Fruit fly (Drosophila melanogaster) whole organism, embryonic: ENCODE results near the gene CG33120.

Experiments
- Blimp-1 ChIP-seq: fragments of 200-800 bp; sonication (Bioruptor generic); optimal IDR thresholded peaks from 3 replicates; lab custom pipeline; 2018; ENCODE audit warnings: missing biosample characterization, missing genetic modification characterization, mild to moderate bottlenecking, moderate library complexity, missing genetic modification reagents
- CG10321 ChIP-seq: fragments of 200-800 bp; sonication (Bioruptor generic); IDR thresholded peaks from 2 replicates; pipeline ENCODE4 v1.3.6; 2022; ENCODE audit warnings: missing biosample characterization, missing genetic modification characterization
- CG10543 ChIP-seq: fragments of 200-800 bp; sonication (Bioruptor generic); optimal IDR thresholded peaks from 3 replicates; lab custom pipeline; 2017; ENCODE audit warnings: missing biosample characterization, mild to moderate bottlenecking, missing genetic modification characterization, moderate library complexity
- CG12769 ChIP-seq: fragments of 200-800 bp; sonication (Bioruptor generic); optimal IDR thresholded peaks from 2 replicates; lab custom pipeline; 2019; ENCODE audit warnings: missing biosample characterization, mild to moderate bottlenecking, missing genetic modification characterization, moderate library complexity
- CG13287 ChIP-seq: fragments of 200-800 bp; sonication (Bioruptor generic); IDR thresholded peaks from 2 replicates; pipeline ENCODE4 v1.3.6; 2022; ENCODE audit warnings: missing biosample characterization, missing genetic modification characterization; ENCODE audit not compliant: partially characterized antibody
- CG14441 ChIP-seq: fragments of 200-800 bp; sonication (Bioruptor generic); IDR thresholded peaks from 2 replicates; pipeline ENCODE4 v1.3.6; 2022; ENCODE audit warnings: missing biosample characterization, missing genetic modification characterization
- CG14965 ChIP-seq: fragments of 200-800 bp; sonication (Bioruptor generic); optimal IDR thresholded peaks from 2 replicates; lab custom pipeline; 2016; ENCODE audit warnings: missing biosample characterization, missing genetic modification characterization, borderline replicate concordance
- CG15011 ChIP-seq: fragments of 200-800 bp; sonication (Bioruptor generic); optimal IDR thresholded peaks from 3 replicates; lab custom pipeline; 2018; ENCODE audit warnings: missing biosample characterization, mild to moderate bottlenecking, missing genetic modification characterization
- CG15696 ChIP-seq: fragments of 200-800 bp; sonication (Bioruptor generic); optimal IDR thresholded peaks from 2 replicates; lab custom pipeline; 2019; ENCODE audit warnings: missing biosample characterization, mild to moderate bottlenecking, missing genetic modification characterization, moderate library complexity
- CG16779 ChIP-seq: fragments of 200-800 bp; sonication (Bioruptor generic); IDR thresholded peaks from 2 replicates; pipeline ENCODE4 v1.3.6; 2022; ENCODE audit warnings: missing biosample characterization, missing genetic modification characterization
- CG16813 ChIP-seq: fragments of 200-800 bp; sonication (Bioruptor generic); IDR thresholded peaks from 3 replicates; pipeline ENCODE4 v1.3.6; 2022; ENCODE audit warnings: missing biosample characterization, missing genetic modification characterization; ENCODE audit not compliant: partially characterized antibody
- CG17359 ChIP-seq: fragments of 200-800 bp; sonication (Bioruptor generic); optimal IDR thresholded peaks from 3 replicates; lab custom pipeline; 2018; ENCODE audit warnings: missing biosample characterization, mild to moderate bottlenecking, missing genetic modification characterization, moderate library complexity
- CG17612 ChIP-seq: fragments of 200-800 bp; sonication (Bioruptor generic); IDR thresholded peaks from 2 replicates; pipeline ENCODE4 v1.3.6; 2022; ENCODE audit warnings: missing biosample characterization, missing genetic modification characterization
- CG17912 ChIP-seq: fragments of 200-800 bp; sonication (Bioruptor generic); optimal IDR thresholded peaks from 2 replicates; lab custom pipeline; 2018; ENCODE audit warnings: missing biosample characterization, mild to moderate bottlenecking, missing genetic modification characterization
- CG2120 ChIP-seq: fragments of 200-800 bp; sonication (Bioruptor generic); optimal IDR thresholded peaks from 3 replicates; lab custom pipeline; 2016; ENCODE audit warnings: missing biosample characterization, missing genetic modification characterization
- CG34376 ChIP-seq: fragments of 200-800 bp; sonication (Bioruptor generic); optimal IDR thresholded peaks from 2 replicates; lab custom pipeline; 2018; ENCODE audit warnings: missing biosample characterization, mild to moderate bottlenecking, missing genetic modification characterization
- CG6765 ChIP-seq: fragments of 200-800 bp; sonication (Bioruptor generic); optimal IDR thresholded peaks from 3 replicates; lab custom pipeline; 2017; ENCODE audit warnings: missing biosample characterization, mild to moderate bottlenecking, missing genetic modification characterization
- CG7963 ChIP-seq: fragments of 200-800 bp; sonication (Bioruptor generic); IDR thresholded peaks from 3 replicates; pipeline ENCODE4 v1.3.6; 2022; ENCODE audit warnings: missing biosample characterization, missing genetic modification characterization; ENCODE audit not compliant: partially characterized antibody
- CG8478 ChIP-seq: fragments of >200 bp; optimal IDR thresholded peaks from 2 replicates; lab custom pipeline; 2018
- CG9932 ChIP-seq: fragments of 200-800 bp; sonication (Bioruptor generic); IDR thresholded peaks from 2 replicates; pipeline ENCODE4 v1.3.6; 2022; ENCODE audit warnings: missing biosample characterization, missing genetic modification characterization
- Dfd ChIP-seq, 2 experiments: fragments of >200 bp; optimal IDR thresholded peaks; 2 replicates each; lab custom pipeline; 2017; ENCODE audit warnings: missing biosample characterization in 2 of 2, missing genetic modification characterization in 2 of 2
- E2f1 ChIP-seq: fragments of 200-800 bp; sonication (Bioruptor generic); IDR thresholded peaks from 2 replicates; pipeline ENCODE4 v1.3.6; 2022; ENCODE audit warnings: missing biosample characterization, missing genetic modification characterization
- E2f2 ChIP-seq: fragments of 200-800 bp; sonication (Bioruptor generic); IDR thresholded peaks from 2 replicates; pipeline ENCODE4 v1.3.6; 2022; ENCODE audit warnings: missing biosample characterization, missing genetic modification characterization
- H15 ChIP-seq: fragments of 200-800 bp; sonication (Bioruptor generic); IDR thresholded peaks from 3 replicates; pipeline ENCODE4 v1.3.6; 2022; ENCODE audit warnings: missing biosample characterization, missing genetic modification characterization
- Lim3 ChIP-seq: fragments of 200-800 bp; sonication (Bioruptor generic); IDR thresholded peaks from 2 replicates; pipeline ENCODE4 v1.3.6; 2022; ENCODE audit warnings: missing biosample characterization, missing genetic modification characterization
- Med ChIP-seq: fragments of 200-800 bp; sonication (Bioruptor generic); peaks from one replicate; lab custom pipeline; 2016; ENCODE audit warnings: missing biosample characterization, missing genetic modification characterization, mild to moderate bottlenecking, inconsistent platforms, moderate library complexity
- NC2α ChIP-seq: fragments of 200-800 bp; sonication (Bioruptor generic); optimal IDR thresholded peaks from 2 replicates; lab custom pipeline; 2016; ENCODE audit warnings: missing biosample characterization, missing genetic modification characterization
- NK7.1 ChIP-seq: fragments of 200-800 bp; sonication (Bioruptor generic); optimal IDR thresholded peaks from 3 replicates; lab custom pipeline; 2016; ENCODE audit warnings: missing biosample characterization, missing genetic modification characterization
- Neu2 ChIP-seq: fragments of 200-800 bp; sonication (Bioruptor generic); optimal IDR thresholded peaks from 3 replicates; lab custom pipeline; 2016; ENCODE audit warnings: missing biosample characterization, missing genetic modification characterization, borderline replicate concordance
- Nf-YC ChIP-seq: fragments of 200-800 bp; optimal IDR thresholded peaks from 3 replicates; lab custom pipeline; 2019; ENCODE audit warnings: missing biosample characterization, mild to moderate bottlenecking, missing genetic modification characterization, moderate library complexity
- Sox100B ChIP-seq: fragments of 200-800 bp; sonication (Bioruptor generic); optimal IDR thresholded peaks from 3 replicates; lab custom pipeline; 2018; ENCODE audit warnings: missing biosample characterization, mild to moderate bottlenecking, missing genetic modification characterization
- Xbp1 ChIP-seq: fragments of 200-800 bp; sonication (Bioruptor generic); optimal IDR thresholded peaks from 3 replicates; lab custom pipeline; 2016; ENCODE audit warnings: missing biosample characterization, mild to moderate bottlenecking, missing genetic modification characterization
- cg ChIP-seq: fragments of 200-800 bp; sonication (Bioruptor generic); optimal IDR thresholded peaks from 3 replicates; lab custom pipeline; 2019; ENCODE audit warnings: missing biosample characterization, mild to moderate bottlenecking, missing genetic modification characterization, moderate library complexity
- ci ChIP-seq: fragments of 200-800 bp; sonication (Bioruptor generic); IDR thresholded peaks from 3 replicates; pipeline ENCODE4 v1.3.6; 2022; ENCODE audit warnings: missing biosample characterization, missing genetic modification characterization
- crp ChIP-seq, 2 experiments: fragments of 200-800 bp; sonication (Bioruptor generic); optimal IDR thresholded peaks; 2 replicates in 1 of 2; 3 replicates in 1 of 2; lab custom pipeline; 2017; ENCODE audit warnings: missing biosample characterization in 2 of 2, missing genetic modification characterization in 2 of 2, mild to moderate bottlenecking in 1 of 2, moderate library complexity in 1 of 2
- ewg ChIP-seq: fragments of 200-800 bp; sonication (Bioruptor generic); optimal IDR thresholded peaks from 3 replicates; lab custom pipeline; 2017; ENCODE audit warnings: mild to moderate bottlenecking, missing biosample characterization, missing genetic modification reagents, missing genetic modification characterization
- gcm2 ChIP-seq: fragments of 200-800 bp; sonication (Bioruptor generic); optimal IDR thresholded peaks from 2 replicates; lab custom pipeline; 2016; ENCODE audit warnings: missing biosample characterization, missing genetic modification characterization
- grn ChIP-seq: fragments of 200-800 bp; sonication (Bioruptor generic); optimal IDR thresholded peaks from 3 replicates; lab custom pipeline; 2017; ENCODE audit warnings: missing biosample characterization, missing genetic modification characterization
- klu ChIP-seq: fragments of 200-800 bp; sonication (Bioruptor generic); IDR thresholded peaks from 2 replicates; pipeline ENCODE4 v1.3.6; 2022; ENCODE audit warnings: missing biosample characterization, missing genetic modification characterization
- lola ChIP-seq, 3 experiments: fragments of >200 bp in 2 of 3; fragments of 200-800 bp in 1 of 3; sonication (Bioruptor generic) in 1 of 3; optimal IDR thresholded peaks; 2 replicates each; lab custom pipeline; 2017 to 2019; ENCODE audit warnings: missing biosample characterization in 3 of 3, missing genetic modification characterization in 3 of 3, mild to moderate bottlenecking in 1 of 3, moderate library complexity in 1 of 3
- nerfin-1 ChIP-seq: fragments of 200-800 bp; sonication (Bioruptor generic); optimal IDR thresholded peaks from 3 replicates; lab custom pipeline; 2019; ENCODE audit warnings: missing biosample characterization, mild to moderate bottlenecking, missing genetic modification characterization, moderate library complexity
- nom ChIP-seq: fragments of 200-800 bp; sonication (Bioruptor generic); optimal IDR thresholded peaks from 2 replicates; lab custom pipeline; 2017; ENCODE audit warnings: missing biosample characterization, missing genetic modification characterization, mild to moderate bottlenecking, moderate library complexity, missing genetic modification reagents
- row ChIP-seq: fragments of 200-800 bp; sonication (Bioruptor generic); IDR thresholded peaks from 3 replicates; pipeline ENCODE4 v1.3.6; 2022; ENCODE audit warnings: missing biosample characterization, missing genetic modification characterization
- scrt ChIP-seq: fragments of 200-800 bp; sonication (Bioruptor generic); optimal IDR thresholded peaks from 2 replicates; lab custom pipeline; 2018; ENCODE audit warnings: missing biosample characterization, mild to moderate bottlenecking, missing genetic modification characterization, moderate library complexity
- sens ChIP-seq: fragments of 200-800 bp; sonication (Bioruptor generic); peaks from one replicate; lab custom pipeline; 2016; ENCODE audit warnings: missing biosample characterization, missing genetic modification characterization
- seq ChIP-seq: fragments of 200-800 bp; sonication (Bioruptor generic); IDR thresholded peaks from 2 replicates; pipeline ENCODE4 v1.3.6; 2022; ENCODE audit warnings: missing biosample characterization, missing genetic modification characterization
- unc-4 ChIP-seq: fragments of 200-800 bp; sonication (Bioruptor generic); IDR thresholded peaks from 2 replicates; pipeline ENCODE4 v1.3.6; 2022; ENCODE audit warnings: missing biosample characterization, missing genetic modification characterization; ENCODE audit not compliant: partially characterized antibody
- vfl ChIP-seq: fragments of 200-800 bp; sonication (Bioruptor generic); optimal IDR thresholded peaks from 2 replicates; lab custom pipeline; 2016; ENCODE audit warnings: missing biosample characterization, missing genetic modification characterization

Gene CG33120

dm6 chr2L:18866582-18866981 is 22.2 kb upstream of the CG33120 start (continued):
- no peak for TF ChIP-seq CG16779 (GFP tag; lab: Robert Waterston, UW)
- TF ChIP-seq grn (GFP tag; lab: Kevin White, UChicago): peak; percentile 38
- peak; percentile 36 for TF ChIP-seq cg (GFP tag; lab: Kevin White, UChicago)
- TF ChIP-seq CG10321 (GFP tag; lab: Robert Waterston, UW): no peak
- TF ChIP-seq CG15011: no peak
- 0 out of 2 replicates have a peak, but pooled peaks have one; percentile 8 for TF ChIP-seq seq (GFP tag; lab: Robert Waterston, UW)
- TF ChIP-seq nerfin-1 (tag; lab: Kevin White, UChicago): no peak
- TF ChIP-seq nom: peak; percentile 5

- TF ChIP-seq CG14965 (GFP tag; lab: Kevin White, UChicago): no peak
- TF ChIP-seq klu (GFP tag; lab: Robert Waterston, UW): no peak
- peak; percentile 37 for TF ChIP-seq Med
- no peak for TF ChIP-seq CG12769 (tag; lab: Kevin White, UChicago)
- TF ChIP-seq CG7963 (GFP tag; lab: Robert Waterston, UW): 0 out of 3 replicates have a peak, but pooled peaks have one; percentile 3
- TF ChIP-seq crp (GFP tag; optimal IDR thresholded peaks at IDR 0.05; lab: Kevin White, UChicago): no peak
- no peak for TF ChIP-seq Lim3 (GFP tag; lab: Robert Waterston, UW)
- TF ChIP-seq Blimp-1 (GFP tag; lab: Kevin White, UChicago): peak; percentile 20
- no peak for TF ChIP-seq CG16813 (GFP tag; lab: Robert Waterston, UW)
- peak; percentile 49 for TF ChIP-seq CG10543 (GFP tag; lab: Kevin White, UChicago)
- 0 out of 2 replicates have a peak, but pooled peaks have one; percentile 21 for TF ChIP-seq CG9932 (GFP tag; lab: Robert Waterston, UW)
Measured at dm6 chr2L:18864981-18865380, 20.6 kb upstream of the CG33120 start.

dm6 chr2L:18864093-18864492 is 19.7 kb upstream of the CG33120 start:
- TF ChIP-seq CG17359 (tag; lab: Kevin White, UChicago) (peak; percentile 8), CG12769 (tag; lab: Kevin White, UChicago) (peak; percentile 39), E2f1 (GFP tag; lab: Robert Waterston, UW) (no peak), lola (GFP tag; optimal IDR thresholded peaks at IDR 0.05; lab: Kevin White, UChicago) (no peak), H15 (GFP tag; lab: Robert Waterston, UW) (no peak; the same call in 2 of the 3 replicates), CG13287 (GFP tag; lab: Robert Waterston, UW) (no peak), CG2120 (no peak), scrt (GFP tag; lab: Kevin White, UChicago) (no peak), CG6765 (no peak), CG34376 (no peak), CG17612 (GFP tag; lab: Robert Waterston, UW) (no peak), Xbp1 (GFP tag; lab: Kevin White, UChicago) (no peak), CG17912 (GFP tag; lab: Kevin White, UChicago) (no peak), NK7.1 (GFP tag; lab: Kevin White, UChicago) (no peak), Nf-YC (tag; lab: Kevin White, UChicago) (no peak), ewg (GFP tag; lab: Kevin White, UChicago) (no peak), Sox100B (GFP tag; lab: Kevin White, UChicago) (no peak), Dfd (GFP tag; optimal IDR thresholded peaks at IDR 0.05; lab: Kevin White, UChicago) (no peak), CG8478 (lab: Kevin White, UChicago) (no peak), E2f2 (GFP tag; lab: Robert Waterston, UW) (no peak), sens (peak; percentile 20), NC2α (no peak), row (GFP tag; lab: Robert Waterston, UW) (no peak), unc-4 (GFP tag; lab: Robert Waterston, UW) (no peak), CG15696 (tag; lab: Kevin White, UChicago) (no peak), CG14441 (GFP tag; lab: Robert Waterston, UW) (no peak), gcm2 (GFP tag; lab: Kevin White, UChicago) (no peak), vfl (GFP tag; lab: Kevin White, UChicago) (no peak), Neu2 (GFP tag; lab: Kevin White, UChicago) (no peak), ci (GFP tag; lab: Robert Waterston, UW) (peak; percentile 63; the same call in 2 of the 3 replicates)
